Worm (Caenorhabditis elegans) whole organism, L1 larva: ENCODE data around the gene ZK370.6.

Experiments
- C04F5.9 ChIP-seq: sonication (generic microtip); optimal IDR thresholded peaks from 2 replicates; lab custom pipeline; 2016; ENCODE audit warnings: missing genetic modification characterization, missing compliant biosample characterization
- C16A3.4 ChIP-seq: fragments of 150-350 bp; optimal IDR thresholded peaks from 2 replicates; lab custom pipeline; 2014; ENCODE audit warnings: missing biosample characterization, missing genetic modification characterization
- Y116A8C.19 ChIP-seq: sonication (generic microtip); optimal IDR thresholded peaks from 2 replicates; lab custom pipeline; 2016; ENCODE audit warnings: missing compliant biosample characterization, missing genetic modification characterization, borderline replicate concordance
- aly-2 ChIP-seq: fragments of 150-350 bp; optimal IDR thresholded peaks from 2 replicates; lab custom pipeline; 2014; ENCODE audit warnings: missing biosample characterization, missing genetic modification characterization
- blmp-1 ChIP-seq: fragments of 150-350 bp; optimal IDR thresholded peaks from 2 replicates; lab custom pipeline; 2014; ENCODE audit warnings: missing biosample characterization, missing genetic modification characterization
- ceh-8 ChIP-seq: fragments of 200-800 bp; sonication (Bioruptor generic); optimal IDR thresholded peaks from 2 replicates; lab custom pipeline; 2018; ENCODE audit warnings: mild to moderate bottlenecking, missing genetic modification characterization, moderate library complexity, missing compliant biosample characterization
- ceh-90 ChIP-seq: sonication (generic microtip); optimal IDR thresholded peaks from 2 replicates; lab custom pipeline; 2016; ENCODE audit warnings: missing genetic modification characterization, missing compliant biosample characterization
- ces-1 ChIP-seq: fragments of 150-350 bp; optimal IDR thresholded peaks from 2 replicates; lab custom pipeline; 2014; ENCODE audit warnings: missing biosample characterization, missing genetic modification reagents, missing genetic modification characterization
- dpl-1 ChIP-seq, 3 experiments: fragments of 150-350 bp in 2 of 3; sonication (generic microtip) in 1 of 3; optimal IDR thresholded peaks; 2 replicates each; lab custom pipeline; 2014 to 2017; ENCODE audit warnings: missing biosample characterization in 3 of 3, missing genetic modification characterization in 3 of 3, missing genetic modification reagents in 3 of 3
- dsc-1 ChIP-seq: sonication (generic microtip); optimal IDR thresholded peaks from 2 replicates; lab custom pipeline; 2016; ENCODE audit warnings: mild to moderate bottlenecking, missing genetic modification characterization, missing compliant biosample characterization
- efl-1 ChIP-seq, 4 experiments: fragments of 150-350 bp; optimal IDR thresholded peaks in 3 of 4; peaks in 1 of 4; 1 replicate in 1 of 4; 2 replicates in 3 of 4; lab custom pipeline; 2014; ENCODE audit warnings: missing biosample characterization in 2 of 4, missing genetic modification characterization in 2 of 4, missing genetic modification reagents in 2 of 4
- elt-3 ChIP-seq, 6 experiments: fragments of 150-350 bp in 1 of 6; sonication (generic microtip); optimal IDR thresholded peaks; 2 replicates each; lab custom pipeline; 2017 to 2018; ENCODE audit warnings: missing biosample characterization in 6 of 6, missing genetic modification characterization in 6 of 6, inconsistent platforms in 1 of 6
- ets-5 ChIP-seq: fragments of 200-800 bp; sonication (Bioruptor generic); IDR thresholded peaks from 2 replicates; pipeline ENCODE4 v1.3.6; 2022; ENCODE audit warnings: missing genetic modification characterization, missing compliant biosample characterization
- fkh-10 ChIP-seq: sonication (generic microtip); optimal IDR thresholded peaks from 2 replicates; lab custom pipeline; 2017; ENCODE audit warnings: missing biosample characterization, missing genetic modification reagents, missing genetic modification characterization
- fos-1 ChIP-seq: fragments of 150-350 bp; optimal IDR thresholded peaks from 2 replicates; lab custom pipeline; 2014; ENCODE audit warnings: missing biosample characterization, missing genetic modification characterization
- hlh-17 ChIP-seq: fragments of 200-800 bp; sonication (Bioruptor generic); optimal IDR thresholded peaks from 2 replicates; lab custom pipeline; 2018; ENCODE audit warnings: missing genetic modification characterization, mild to moderate bottlenecking, missing compliant biosample characterization, moderate library complexity, borderline replicate concordance
- hpl-2 ChIP-seq: fragments of 150-350 bp; optimal IDR thresholded peaks from 2 replicates; lab custom pipeline; 2014; ENCODE audit warnings: missing biosample characterization, missing genetic modification reagents, missing genetic modification characterization
- isw-1 ChIP-seq: fragments of 200-800 bp; sonication (Bioruptor generic); IDR thresholded peaks from 2 replicates; pipeline ENCODE4 v1.3.6; 2022; ENCODE audit warnings: missing genetic modification characterization, missing compliant biosample characterization
- lin-14 ChIP-seq: fragments of 200-800 bp; sonication (Bioruptor generic); optimal IDR thresholded peaks from 2 replicates; lab custom pipeline; 2018; ENCODE audit warnings: mild to moderate bottlenecking, missing genetic modification characterization, moderate library complexity, missing compliant biosample characterization
- lin-39 ChIP-seq: fragments of 150-350 bp; optimal IDR thresholded peaks from 2 replicates; lab custom pipeline; 2014; ENCODE audit warnings: missing biosample characterization, missing genetic modification reagents, missing genetic modification characterization
- lsy-2 ChIP-seq, 2 experiments: fragments of 150-350 bp; optimal IDR thresholded peaks; 2 replicates each; lab custom pipeline; 2014; ENCODE audit warnings: missing biosample characterization in 2 of 2, missing genetic modification characterization in 2 of 2
- mab-9 ChIP-seq: fragments of 200-800 bp; sonication (Bioruptor generic); IDR thresholded peaks from 2 replicates; pipeline ENCODE4 v1.3.6; 2022; ENCODE audit warnings: missing genetic modification reagents, missing genetic modification characterization, missing compliant biosample characterization
- mdl-1 ChIP-seq, 2 experiments: fragments of 150-350 bp; optimal IDR thresholded peaks; 2 replicates each; lab custom pipeline; 2014 to 2017; ENCODE audit warnings: missing biosample characterization in 2 of 2, missing genetic modification characterization in 2 of 2, inconsistent platforms in 1 of 2
- mef-2 ChIP-seq: fragments of 150-350 bp; optimal IDR thresholded peaks from 2 replicates; lab custom pipeline; 2014; ENCODE audit warnings: missing biosample characterization, missing genetic modification characterization
- nhr-11 ChIP-seq: fragments of 150-350 bp; optimal IDR thresholded peaks from 2 replicates; lab custom pipeline; 2014; ENCODE audit warnings: missing biosample characterization, missing genetic modification characterization
- nhr-12 ChIP-seq: sonication (generic microtip); optimal IDR thresholded peaks from 2 replicates; lab custom pipeline; 2017; ENCODE audit warnings: missing biosample characterization, missing genetic modification characterization
- nhr-20 ChIP-seq: sonication (generic microtip); optimal IDR thresholded peaks from 2 replicates; lab custom pipeline; 2016; ENCODE audit warnings: mild to moderate bottlenecking, missing genetic modification characterization, missing compliant biosample characterization
- nhr-76 ChIP-seq: sonication (generic microtip); optimal IDR thresholded peaks from 2 replicates; lab custom pipeline; 2017; ENCODE audit warnings: missing biosample characterization, missing genetic modification characterization
- nhr-85 ChIP-seq: sonication (generic microtip); peaks from one replicate; lab custom pipeline; 2016; ENCODE audit warnings: missing genetic modification characterization, inconsistent platforms, missing compliant biosample characterization
- pag-3 ChIP-seq: sonication (generic microtip); optimal IDR thresholded peaks from 2 replicates; lab custom pipeline; 2017; ENCODE audit warnings: missing genetic modification characterization, mild to moderate bottlenecking, missing compliant biosample characterization, antibody characterized with exemption, borderline replicate concordance; ENCODE audit not compliant: insufficient read depth
- rnt-1 ChIP-seq: sonication (generic microtip); optimal IDR thresholded peaks from 2 replicates; lab custom pipeline; 2016; ENCODE audit warnings: mild to moderate bottlenecking, missing genetic modification characterization, moderate library complexity, missing compliant biosample characterization
- skn-1 ChIP-seq: fragments of 150-350 bp; optimal IDR thresholded peaks from 2 replicates; lab custom pipeline; 2014; ENCODE audit warnings: missing biosample characterization, missing genetic modification characterization
- sox-4 ChIP-seq: sonication (generic microtip); optimal IDR thresholded peaks from 2 replicates; lab custom pipeline; 2016; ENCODE audit warnings: missing genetic modification characterization, missing compliant biosample characterization
- sptf-1 ChIP-seq: fragments of 150-350 bp; optimal IDR thresholded peaks from 2 replicates; lab custom pipeline; 2014; ENCODE audit warnings: missing biosample characterization, missing genetic modification characterization
- unc-86 ChIP-seq: sonication (generic microtip); optimal IDR thresholded peaks from 2 replicates; lab custom pipeline; 2016; ENCODE audit warnings: missing genetic modification characterization, missing compliant biosample characterization
- unc-98 ChIP-seq: fragments of 200-800 bp; sonication (Bioruptor generic); IDR thresholded peaks from 2 replicates; pipeline ENCODE4 v1.3.6; 2022; ENCODE audit warnings: missing genetic modification characterization, missing compliant biosample characterization
- vab-15 ChIP-seq: sonication (generic microtip); optimal IDR thresholded peaks from 2 replicates; lab custom pipeline; 2017; ENCODE audit warnings: missing genotype, mild to moderate bottlenecking, missing genetic modification characterization, missing compliant biosample characterization
- zag-1 ChIP-seq: fragments of 150-350 bp; optimal IDR thresholded peaks from 2 replicates; lab custom pipeline; 2014; ENCODE audit warnings: missing biosample characterization, missing genetic modification characterization

ZK370.6 gene

DNA sequence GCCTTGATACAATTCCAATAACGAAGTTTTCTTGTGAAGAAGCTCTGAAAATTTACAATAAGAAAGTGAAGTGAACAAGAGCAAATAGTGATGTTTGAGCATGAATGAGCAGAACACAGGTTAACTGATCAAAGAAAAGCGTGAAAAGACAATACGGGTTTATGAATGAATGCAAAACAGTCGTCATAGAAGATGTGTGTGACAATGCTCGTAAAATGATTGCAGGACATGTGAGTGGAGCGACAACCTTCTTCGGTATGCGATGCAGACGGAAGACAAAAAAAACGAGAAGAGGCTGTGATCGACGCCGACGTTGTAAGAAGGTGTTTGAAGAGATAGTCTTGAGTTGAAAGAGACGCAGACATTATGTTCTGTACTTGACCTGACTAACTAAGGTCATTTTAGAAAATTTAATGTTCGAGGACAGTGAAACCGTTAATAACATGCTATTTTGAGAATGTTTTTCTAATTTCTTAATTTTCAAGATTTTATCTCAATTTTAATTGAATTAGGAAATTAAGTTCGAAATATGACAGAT is 23.7 kb upstream of the ZK370.6 start, which contains the start of gene mig-22:
Gene mig-22 (minus strand): TSS at position 51 of the 538 bp plus-strand sequence.
- TF ChIP-seq efl-1 (optimal IDR thresholded peaks at IDR 0.05; lab: Kevin White, UChicago) (no peak), efl-1 (GFP tag; optimal IDR thresholded peaks at IDR 0.05 in 1 of 2; lab: Kevin White, UChicago) (peak in 1 of 2 experiments; percentile 27), rnt-1 (tag; lab: Kevin White, UChicago) (no peak), mdl-1 (tag; optimal IDR thresholded peaks at IDR 0.05; lab: Kevin White, UChicago) (no peak), ceh-8 (GFP tag; lab: Kevin White, UChicago) (no peak), elt-3 (tag; optimal IDR thresholded peaks at IDR 0.05; lab: Kevin White, UChicago) (no peak), vab-15 (tag; lab: Kevin White, UChicago) (no peak), isw-1 (GFP tag; lab: Robert Waterston, UW) (no peak), Y116A8C.19 (tag; lab: Kevin White, UChicago) (no peak), lsy-2 (tag; optimal IDR thresholded peaks at IDR 0.05; lab: Kevin White, UChicago) (peak in 1 of 2 experiments; percentile 9), nhr-11 (tag; lab: Kevin White, UChicago) (no peak), lin-39 (no peak), blmp-1 (tag; lab: Kevin White, UChicago) (peak; percentile 3), nhr-20 (tag; lab: Kevin White, UChicago) (no peak), unc-86 (tag; lab: Kevin White, UChicago) (no peak), mab-9 (no peak), C16A3.4 (tag; lab: Kevin White, UChicago) (no peak), ces-1 (GFP tag; lab: Kevin White, UChicago) (no peak), hlh-17 (no peak), nhr-12 (tag; lab: Kevin White, UChicago) (no peak), unc-98 (GFP tag; lab: Robert Waterston, UW) (no peak), dpl-1 (GFP tag; optimal IDR thresholded peaks at IDR 0.05; lab: Kevin White, UChicago) (no peak), nhr-76 (tag; lab: Kevin White, UChicago) (no peak), nhr-85 (tag; lab: Kevin White, UChicago) (peak; percentile 77), C04F5.9 (tag; lab: Kevin White, UChicago) (no peak), zag-1 (no peak), fos-1 (tag; lab: Kevin White, UChicago) (no peak)

DNA sequence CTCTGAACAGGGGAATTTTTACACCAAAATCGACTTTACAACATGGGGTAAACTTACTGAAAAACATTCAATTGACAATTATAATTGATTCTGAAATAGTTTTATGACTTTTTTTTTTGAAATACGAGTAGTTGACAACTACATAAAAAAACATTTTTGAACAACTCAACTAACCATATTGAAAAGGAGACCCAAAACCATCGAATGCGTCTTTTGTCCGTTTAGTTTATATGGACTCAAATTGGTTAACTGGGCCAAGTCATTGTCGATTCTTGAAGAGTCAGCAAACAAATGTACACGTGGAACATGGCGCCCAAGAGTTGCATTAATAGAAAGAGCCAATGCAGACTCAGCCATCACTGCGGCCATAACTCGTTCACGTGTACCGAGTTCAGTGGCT is 22.8 kb upstream of the ZK370.6 start:
- TF ChIP-seq lin-14 (GFP tag; lab: Kevin White, UChicago): no peak
- no peak for TF ChIP-seq sptf-1 (tag; lab: Kevin White, UChicago)
- TF ChIP-seq hpl-2 (GFP tag; lab: Kevin White, UChicago): no peak
- no peak for TF ChIP-seq skn-1
- TF ChIP-seq fkh-10 (GFP tag; lab: Kevin White, UChicago): no peak
- no peak for TF ChIP-seq mdl-1 (tag; optimal IDR thresholded peaks at IDR 0.05; lab: Kevin White, UChicago)
- no peak for TF ChIP-seq mef-2 (tag; lab: Kevin White, UChicago)
- TF ChIP-seq ceh-90: no peak
- no peak for TF ChIP-seq sox-4 (tag; lab: Kevin White, UChicago)
- no peak for TF ChIP-seq pag-3
- no peak for TF ChIP-seq nhr-85 (tag; lab: Kevin White, UChicago)
- no peak for TF ChIP-seq ets-5 (GFP tag; lab: Robert Waterston, UW)
- no peak for TF ChIP-seq dpl-1 (GFP tag; optimal IDR thresholded peaks at IDR 0.05; lab: Kevin White, UChicago)

DNA sequence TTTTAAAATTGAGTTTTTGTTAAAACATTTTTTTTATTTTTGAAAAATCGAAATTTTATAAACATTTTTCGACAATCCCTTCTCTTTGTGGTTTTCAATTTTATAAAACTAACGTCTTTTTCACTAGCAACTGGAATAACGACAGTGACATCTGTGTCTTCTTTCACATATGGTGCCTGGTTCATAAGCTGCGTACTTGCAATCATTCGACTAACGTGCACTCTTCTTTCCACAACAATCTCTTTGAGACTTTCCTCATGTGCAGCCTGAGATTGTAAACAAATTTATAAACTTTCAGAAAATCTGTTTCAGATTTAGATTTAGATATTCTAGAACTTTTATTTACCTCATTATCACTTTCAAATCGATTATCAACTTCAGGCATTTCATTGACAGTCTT is 21.4 kb upstream of the ZK370.6 start:
- TF ChIP-seq unc-98 (GFP tag; lab: Robert Waterston, UW) (no peak), dsc-1 (tag; lab: Kevin White, UChicago) (peak; percentile 60)

DNA sequence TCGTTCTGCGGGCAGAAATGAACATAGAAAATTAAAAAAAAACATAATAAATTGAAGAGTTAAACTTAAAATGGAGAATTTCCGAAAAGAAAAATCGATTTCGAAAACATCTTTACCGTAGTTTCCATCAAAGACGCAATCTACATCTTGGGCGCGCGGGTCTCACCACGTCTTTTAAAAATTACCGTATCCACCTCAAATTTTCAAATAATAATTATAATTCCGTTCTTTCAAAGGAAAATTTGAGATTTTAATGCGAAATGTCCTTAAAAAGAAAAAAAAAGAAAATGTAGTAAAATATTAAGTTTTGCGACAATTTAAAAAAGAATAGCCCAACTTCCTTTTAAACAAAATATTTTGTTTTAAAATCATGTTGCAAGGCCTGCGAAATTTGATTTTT is 19.5 kb upstream of the ZK370.6 start:
- TF ChIP-seq aly-2 (tag; lab: Kevin White, UChicago): no peak
- TF ChIP-seq zag-1: no peak
- no peak for TF ChIP-seq mab-9
- no peak for TF ChIP-seq efl-1 (optimal IDR thresholded peaks at IDR 0.05; lab: Kevin White, UChicago)
- peak in 1 of 2 experiments; percentile 79 for TF ChIP-seq efl-1 (GFP tag; optimal IDR thresholded peaks at IDR 0.05 in 1 of 2; lab: Kevin White, UChicago)
- no peak for TF ChIP-seq hlh-17
